Fruit fly (Drosophila melanogaster) whole organism, embryonic: ENCODE measurements around the gene Dsp1.
A peak's percentile ranks its signal among the peaks of the same experiment; 100 is the strongest.

Source experiments
- Atf-2 ChIP-seq: fragments of 200-800 bp; sonication (Bioruptor generic); optimal IDR thresholded peaks from 2 replicates; lab custom pipeline; 2016; ENCODE audit warnings: missing biosample characterization, missing genetic modification characterization
- Bdp1 ChIP-seq: fragments of 200-800 bp; sonication (Bioruptor generic); optimal IDR thresholded peaks from 3 replicates; lab custom pipeline; 2016; ENCODE audit warnings: missing biosample characterization, missing genetic modification characterization
- CG10209 ChIP-seq: fragments of 200-800 bp; sonication (Bioruptor generic); optimal IDR thresholded peaks from 3 replicates; lab custom pipeline; 2017; ENCODE audit warnings: missing biosample characterization, mild to moderate bottlenecking, missing genetic modification characterization, missing genetic modification reagents
- CG10462 ChIP-seq: fragments of 200-800 bp; sonication (Bioruptor generic); optimal IDR thresholded peaks from 2 replicates; lab custom pipeline; 2016; ENCODE audit warnings: missing biosample characterization, missing genetic modification characterization
- CG10654 ChIP-seq: fragments of 200-800 bp; sonication (Bioruptor generic); optimal IDR thresholded peaks from 2 replicates; lab custom pipeline; 2016; ENCODE audit warnings: missing biosample characterization, missing genetic modification characterization
- CG11085 ChIP-seq: fragments of 200-800 bp; sonication (Bioruptor generic); IDR thresholded peaks from 2 replicates; pipeline ENCODE4 v1.3.6; 2022; ENCODE audit warnings: missing biosample characterization, missing genetic modification characterization
- CG12219 ChIP-seq: fragments of 200-800 bp; sonication (Bioruptor generic); optimal IDR thresholded peaks from 3 replicates; lab custom pipeline; 2018; ENCODE audit warnings: missing biosample characterization, mild to moderate bottlenecking, missing genetic modification characterization
- CG1602 ChIP-seq: fragments of 200-800 bp; sonication (Bioruptor generic); optimal IDR thresholded peaks from 3 replicates; lab custom pipeline; 2016; ENCODE audit warnings: missing biosample characterization, missing genetic modification characterization
- CG17568 ChIP-seq: fragments of 200-800 bp; sonication (Bioruptor generic); optimal IDR thresholded peaks from 2 replicates; lab custom pipeline; 2018; ENCODE audit warnings: missing biosample characterization, mild to moderate bottlenecking, missing genetic modification characterization, moderate library complexity
- CG17802 ChIP-seq: fragments of 200-800 bp; sonication (Bioruptor generic); optimal IDR thresholded peaks from 2 replicates; lab custom pipeline; 2018; ENCODE audit warnings: missing biosample characterization, mild to moderate bottlenecking, missing genetic modification characterization, moderate library complexity
- CG18764 ChIP-seq: fragments of 200-800 bp; sonication (Bioruptor generic); optimal IDR thresholded peaks from 3 replicates; lab custom pipeline; 2016; ENCODE audit warnings: missing biosample characterization, missing genetic modification characterization
- CG2129 ChIP-seq: fragments of 200-800 bp; sonication (Bioruptor generic); IDR thresholded peaks from 2 replicates; pipeline ENCODE4 v1.3.6; 2022; ENCODE audit warnings: missing biosample characterization, missing genetic modification characterization; ENCODE audit not compliant: partially characterized antibody
- CG32532 ChIP-seq: fragments of 200-800 bp; sonication (Bioruptor generic); IDR thresholded peaks from 2 replicates; pipeline ENCODE4 v1.3.6; 2022; ENCODE audit warnings: missing biosample characterization, missing genetic modification characterization
- CG32767 ChIP-seq: fragments of 200-800 bp; sonication (Bioruptor generic); IDR thresholded peaks from 2 replicates; pipeline ENCODE4 v1.3.6; 2022; ENCODE audit warnings: missing biosample characterization, missing genetic modification characterization
- CG34224 ChIP-seq: fragments of 200-800 bp; sonication (Bioruptor generic); IDR thresholded peaks from 3 replicates; pipeline ENCODE4 v1.3.6; 2022; ENCODE audit warnings: missing biosample characterization, missing genetic modification characterization; ENCODE audit not compliant: partially characterized antibody
- CG3838 ChIP-seq: fragments of 200-800 bp; sonication (Bioruptor generic); optimal IDR thresholded peaks from 3 replicates; lab custom pipeline; 2016; ENCODE audit warnings: missing biosample characterization, missing genetic modification characterization
- CG4854 ChIP-seq: fragments of 200-800 bp; sonication (Bioruptor generic); optimal IDR thresholded peaks from 2 replicates; lab custom pipeline; 2016; ENCODE audit warnings: missing biosample characterization, missing genetic modification characterization, inconsistent platforms
- CG6175 ChIP-seq: fragments of 200-800 bp; sonication (Bioruptor generic); IDR thresholded peaks from 3 replicates; pipeline ENCODE4 v1.3.6; 2022; ENCODE audit warnings: missing biosample characterization, missing genetic modification characterization
- CG9797 ChIP-seq: fragments of 200-800 bp; sonication (Bioruptor generic); optimal IDR thresholded peaks from 3 replicates; lab custom pipeline; 2018; ENCODE audit warnings: missing biosample characterization, mild to moderate bottlenecking, missing genetic modification characterization
- Dip2 ChIP-seq: fragments of 200-800 bp; sonication (Bioruptor generic); IDR thresholded peaks from 2 replicates; pipeline ENCODE4 v1.3.6; 2022; ENCODE audit warnings: missing biosample characterization, missing genetic modification characterization
- Fer1 ChIP-seq: fragments of 200-800 bp; sonication (Bioruptor generic); optimal IDR thresholded peaks from 2 replicates; lab custom pipeline; 2017; ENCODE audit warnings: missing biosample characterization, mild to moderate bottlenecking, missing genetic modification characterization
- HmgZ ChIP-seq: fragments of 200-800 bp; sonication (Bioruptor generic); optimal IDR thresholded peaks from 2 replicates; lab custom pipeline; 2018; ENCODE audit warnings: missing biosample characterization, mild to moderate bottlenecking, missing genetic modification characterization
- Med ChIP-seq: fragments of 200-800 bp; sonication (Bioruptor generic); peaks from one replicate; lab custom pipeline; 2016; ENCODE audit warnings: missing biosample characterization, missing genetic modification characterization, mild to moderate bottlenecking, inconsistent platforms, moderate library complexity
- Myb ChIP-seq: fragments of 200-800 bp; sonication (Bioruptor generic); optimal IDR thresholded peaks from 2 replicates; lab custom pipeline; 2016; ENCODE audit warnings: missing biosample characterization, missing genetic modification characterization
- NFAT ChIP-seq: fragments of 200-800 bp; sonication (Bioruptor generic); IDR thresholded peaks from 2 replicates; pipeline ENCODE4 v1.3.6; 2022; ENCODE audit warnings: missing biosample characterization, missing genetic modification characterization
- Ravus ChIP-seq: fragments of 200-800 bp; sonication (Bioruptor generic); IDR thresholded peaks from 2 replicates; pipeline ENCODE4 v1.3.6; 2022; ENCODE audit warnings: missing biosample characterization, missing genetic modification characterization
- Side ChIP-seq: fragments of 200-800 bp; sonication (Bioruptor generic); optimal IDR thresholded peaks from 2 replicates; lab custom pipeline; 2016; ENCODE audit warnings: missing biosample characterization, missing genetic modification characterization
- Sry-δ ChIP-seq: fragments of 200-800 bp; sonication (Bioruptor generic); optimal IDR thresholded peaks from 2 replicates; lab custom pipeline; 2016; ENCODE audit warnings: missing biosample characterization, missing genetic modification characterization
- YL-1 ChIP-seq: fragments of 200-800 bp; sonication (Bioruptor generic); optimal IDR thresholded peaks from 3 replicates; lab custom pipeline; 2017; ENCODE audit warnings: missing biosample characterization, mild to moderate bottlenecking, missing genetic modification characterization
- caup ChIP-seq: fragments of 200-800 bp; sonication (Bioruptor generic); optimal IDR thresholded peaks from 3 replicates; lab custom pipeline; 2017; ENCODE audit warnings: missing biosample characterization, mild to moderate bottlenecking, missing genetic modification characterization, moderate library complexity; ENCODE audit not compliant: severe bottlenecking
- crol ChIP-seq: fragments of 200-800 bp; sonication (Bioruptor generic); IDR thresholded peaks from 2 replicates; pipeline ENCODE4 v1.3.6; 2022; ENCODE audit warnings: missing biosample characterization, missing genetic modification characterization
- dati ChIP-seq: fragments of 200-800 bp; sonication (Bioruptor generic); IDR thresholded peaks from 2 replicates; pipeline ENCODE4 v1.3.6; 2022; ENCODE audit warnings: missing biosample characterization, missing genetic modification characterization
- dimm ChIP-seq: fragments of 200-800 bp; sonication (Bioruptor generic); IDR thresholded peaks from 2 replicates; pipeline ENCODE4 v1.3.6; 2022; ENCODE audit warnings: missing biosample characterization, missing genetic modification characterization
- exex ChIP-seq: fragments of 200-800 bp; sonication (Bioruptor generic); optimal IDR thresholded peaks from 4 replicates; lab custom pipeline; 2018; ENCODE audit warnings: missing biosample characterization, mild to moderate bottlenecking, missing genetic modification characterization, moderate library complexity
- grn ChIP-seq: fragments of 200-800 bp; sonication (Bioruptor generic); optimal IDR thresholded peaks from 3 replicates; lab custom pipeline; 2017; ENCODE audit warnings: missing biosample characterization, missing genetic modification characterization
- hth ChIP-seq: fragments of >200 bp; optimal IDR thresholded peaks from 2 replicates; lab custom pipeline; 2017; ENCODE audit warnings: inconsistent platforms
- lab ChIP-seq: fragments of 200-800 bp; sonication (Bioruptor generic); optimal IDR thresholded peaks from 3 replicates; lab custom pipeline; 2017; ENCODE audit warnings: missing biosample characterization, missing genetic modification characterization, mild to moderate bottlenecking, moderate library complexity, missing genetic modification reagents
- luna ChIP-seq: fragments of 200-800 bp; sonication (Bioruptor generic); optimal IDR thresholded peaks from 2 replicates; lab custom pipeline; 2016; ENCODE audit warnings: missing biosample characterization, missing genetic modification characterization
- maf-S ChIP-seq: fragments of 200-800 bp; sonication (Bioruptor generic); optimal IDR thresholded peaks from 2 replicates; lab custom pipeline; 2016; ENCODE audit warnings: missing biosample characterization, missing genetic modification characterization
- pros ChIP-seq: fragments of 200-800 bp; sonication (Bioruptor generic); optimal IDR thresholded peaks from 3 replicates; lab custom pipeline; 2019; ENCODE audit warnings: missing biosample characterization, mild to moderate bottlenecking, missing genetic modification characterization, moderate library complexity
- scrt ChIP-seq: fragments of 200-800 bp; sonication (Bioruptor generic); optimal IDR thresholded peaks from 2 replicates; lab custom pipeline; 2018; ENCODE audit warnings: missing biosample characterization, mild to moderate bottlenecking, missing genetic modification characterization, moderate library complexity
- sens-2 ChIP-seq: fragments of 200-800 bp; sonication (Bioruptor generic); IDR thresholded peaks from 2 replicates; pipeline ENCODE4 v1.3.6; 2022; ENCODE audit warnings: missing biosample characterization, missing genetic modification characterization
- shn ChIP-seq: fragments of 200-800 bp; sonication (Bioruptor generic); optimal IDR thresholded peaks from 3 replicates; lab custom pipeline; 2016; ENCODE audit warnings: missing biosample characterization, missing genetic modification characterization
- stc ChIP-seq: fragments of 200-800 bp; sonication (Bioruptor generic); IDR thresholded peaks from 2 replicates; pipeline ENCODE4 v1.3.6; 2022; ENCODE audit warnings: missing biosample characterization, missing genetic modification characterization
- sug ChIP-seq: fragments of 200-800 bp; optimal IDR thresholded peaks from 2 replicates; lab custom pipeline; 2019; ENCODE audit warnings: missing biosample characterization, mild to moderate bottlenecking, missing genetic modification characterization, moderate library complexity
- tin ChIP-seq: fragments of 200-800 bp; sonication (Bioruptor generic); optimal IDR thresholded peaks from 3 replicates; lab custom pipeline; 2016; ENCODE audit warnings: missing biosample characterization, missing genetic modification characterization
- toy ChIP-seq: fragments of 200-800 bp; sonication (Bioruptor generic); IDR thresholded peaks from 2 replicates; pipeline ENCODE4 v1.3.6; 2022; ENCODE audit warnings: missing biosample characterization, missing genetic modification characterization
- zfh2 ChIP-seq: fragments of 200-800 bp; sonication (Bioruptor generic); optimal IDR thresholded peaks from 2 replicates; lab custom pipeline; 2016; ENCODE audit warnings: missing biosample characterization, missing genetic modification characterization

The Dsp1 gene

dm6 chrX:16288999-16289398 lies 44.4 kb upstream of the Dsp1 start (continued):
- peak; percentile 48 for TF ChIP-seq YL-1 (GFP tag; lab: Kevin White, UChicago)
- TF ChIP-seq maf-S (GFP tag; lab: Kevin White, UChicago), result no peak
- TF ChIP-seq NFAT, result no peak
- no peak for TF ChIP-seq dati (GFP tag; lab: Robert Waterston, UW)

dm6 chrX:16292646-16293045 lies 40.8 kb upstream of the Dsp1 start:
- TF ChIP-seq CG32532 (no peak), CG2129 (GFP tag; lab: Robert Waterston, UW) (no peak), CG10654 (GFP tag; lab: Kevin White, UChicago) (no peak), sens-2 (no peak), scrt (GFP tag; lab: Kevin White, UChicago) (no peak), exex (tag; lab: Kevin White, UChicago) (peak; percentile 69), CG18764 (GFP tag; lab: Kevin White, UChicago) (no peak), sug (tag; lab: Kevin White, UChicago) (peak; percentile 25), Sry-δ (no peak), crol (peak; percentile 20; the same call in 1 of the 2 replicates), lab (GFP tag; lab: Kevin White, UChicago) (no peak), Atf-2 (GFP tag; lab: Kevin White, UChicago) (no peak), CG3838 (GFP tag; lab: Kevin White, UChicago) (no peak), Med (GFP tag; lab: Kevin White, UChicago) (peak; percentile 48), hth (lab: Kevin White, UChicago) (no peak)

- no peak for TF ChIP-seq pros
- no peak for TF ChIP-seq Dip2 (GFP tag; lab: Robert Waterston, UW)
- TF ChIP-seq caup, result peak; percentile 6
- no peak for TF ChIP-seq CG10462
- TF ChIP-seq toy (GFP tag; lab: Robert Waterston, UW), result no peak
- no peak for TF ChIP-seq CG17802 (tag; lab: Kevin White, UChicago)
- no peak for TF ChIP-seq Bdp1 (GFP tag; lab: Kevin White, UChicago)
- no peak for TF ChIP-seq exex (tag; lab: Kevin White, UChicago)
- TF ChIP-seq dimm (GFP tag; lab: Robert Waterston, UW), result no peak
- TF ChIP-seq CG1602 (GFP tag; lab: Kevin White, UChicago), result no peak
- peak; percentile 10 for TF ChIP-seq Side
- TF ChIP-seq luna (GFP tag; lab: Kevin White, UChicago), result peak; percentile 16
- no peak for TF ChIP-seq CG12219 (GFP tag; lab: Kevin White, UChicago)
- peak; percentile 1 for TF ChIP-seq shn (GFP tag; lab: Kevin White, UChicago)
- no peak for TF ChIP-seq Ravus
- TF ChIP-seq CG10209 (GFP tag; lab: Kevin White, UChicago), result peak; percentile 2
- peak; percentile 56 for TF ChIP-seq HmgZ (tag; lab: Kevin White, UChicago)
- no peak for TF ChIP-seq Fer1 (GFP tag; lab: Kevin White, UChicago)
- peak; percentile 38; the same call in 1 of the 2 replicates for TF ChIP-seq CG11085 (GFP tag; lab: Robert Waterston, UW)
- TF ChIP-seq Myb (GFP tag; lab: Kevin White, UChicago), result peak; percentile 54
- TF ChIP-seq grn (GFP tag; lab: Kevin White, UChicago), result peak; percentile 88
- TF ChIP-seq CG9797 (GFP tag; lab: Kevin White, UChicago), result peak; percentile 30
- TF ChIP-seq tin, result peak; percentile 51
- peak; percentile 63 for TF ChIP-seq zfh2 (GFP tag; lab: Kevin White, UChicago)
- peak; percentile 32; the same call in 1 of the 2 replicates for TF ChIP-seq CG32767
- TF ChIP-seq CG17568 (GFP tag; lab: Kevin White, UChicago), result no peak
- no peak for TF ChIP-seq stc
- no peak for TF ChIP-seq CG4854 (GFP tag; lab: Kevin White, UChicago)
- peak; percentile 39; the same call in 1 of the 3 replicates for TF ChIP-seq CG6175
- TF ChIP-seq CG34224 (GFP tag; lab: Robert Waterston, UW), result peak; percentile 78
These were observed 36.8 kb upstream of the Dsp1 start, which contains the start of gene CG3632 for dm6 chrX:16296423-16297292. Gene CG3632, plus strand, starts transcription at chrX:16296671.
